Fruit fly (Drosophila melanogaster) whole organism, embryonic: Measurements from ENCODE around the gene CG9171.

Experiments
- Adf1 ChIP-seq: fragments of 200-800 bp; sonication (Bioruptor generic); IDR thresholded peaks from 2 replicates; pipeline ENCODE4 v1.3.6; 2022; ENCODE audit warnings: missing biosample characterization, missing genetic modification characterization
- BEAF-32 ChIP-seq: fragments of 200-800 bp; sonication (Bioruptor generic); optimal IDR thresholded peaks from 3 replicates; lab custom pipeline; 2017; ENCODE audit warnings: missing biosample characterization, missing genetic modification characterization, mild to moderate bottlenecking, moderate library complexity, missing genetic modification reagents
- Bdp1 ChIP-seq: fragments of 200-800 bp; sonication (Bioruptor generic); optimal IDR thresholded peaks from 3 replicates; lab custom pipeline; 2016; ENCODE audit warnings: missing biosample characterization, missing genetic modification characterization
- CG1024 ChIP-seq: fragments of 200-800 bp; sonication (Bioruptor generic); IDR thresholded peaks from 2 replicates; pipeline ENCODE4 v1.3.6; 2022; ENCODE audit warnings: missing biosample characterization, missing genetic modification characterization
- CG10979 ChIP-seq: fragments of 200-800 bp; sonication (Bioruptor generic); optimal IDR thresholded peaks from 2 replicates; lab custom pipeline; 2018; ENCODE audit warnings: missing biosample characterization, mild to moderate bottlenecking, missing genetic modification characterization, moderate library complexity
- CG11504 ChIP-seq: fragments of 200-800 bp; sonication (Bioruptor generic); optimal IDR thresholded peaks from 3 replicates; lab custom pipeline; 2019; ENCODE audit warnings: missing biosample characterization, mild to moderate bottlenecking, missing genetic modification characterization, moderate library complexity
- CG12155 ChIP-seq: fragments of 200-800 bp; sonication (Bioruptor generic); optimal IDR thresholded peaks from 3 replicates; lab custom pipeline; 2016; ENCODE audit warnings: missing biosample characterization, missing genetic modification characterization
- CG12391 ChIP-seq: fragments of 200-800 bp; sonication (Bioruptor generic); optimal IDR thresholded peaks from 3 replicates; lab custom pipeline; 2018; ENCODE audit warnings: missing biosample characterization, mild to moderate bottlenecking, missing genetic modification characterization, moderate library complexity
- CG13287 ChIP-seq: fragments of 200-800 bp; sonication (Bioruptor generic); IDR thresholded peaks from 2 replicates; pipeline ENCODE4 v1.3.6; 2022; ENCODE audit warnings: missing biosample characterization, missing genetic modification characterization; ENCODE audit not compliant: partially characterized antibody
- CG13424 ChIP-seq: fragments of 200-800 bp; sonication (Bioruptor generic); optimal IDR thresholded peaks from 2 replicates; lab custom pipeline; 2019; ENCODE audit warnings: missing biosample characterization, mild to moderate bottlenecking, missing genetic modification characterization, moderate library complexity
- CG16779 ChIP-seq: fragments of 200-800 bp; sonication (Bioruptor generic); IDR thresholded peaks from 2 replicates; pipeline ENCODE4 v1.3.6; 2022; ENCODE audit warnings: missing biosample characterization, missing genetic modification characterization
- CG17186 ChIP-seq: fragments of 200-800 bp; sonication (Bioruptor generic); optimal IDR thresholded peaks from 3 replicates; lab custom pipeline; 2017; ENCODE audit warnings: missing biosample characterization, missing genetic modification reagents, missing genetic modification characterization
- CG17361 ChIP-seq: fragments of 200-800 bp; sonication (Bioruptor generic); IDR thresholded peaks from 3 replicates; pipeline ENCODE4 v1.3.6; 2022; ENCODE audit warnings: missing biosample characterization, missing genetic modification characterization
- CG30020 ChIP-seq: fragments of 200-800 bp; optimal IDR thresholded peaks from 2 replicates; lab custom pipeline; 2019; ENCODE audit warnings: missing biosample characterization, mild to moderate bottlenecking, missing genetic modification characterization, moderate library complexity
- CG6689 ChIP-seq: fragments of 200-800 bp; sonication (Bioruptor generic); IDR thresholded peaks from 2 replicates; pipeline ENCODE4 v1.3.6; 2022; ENCODE audit warnings: missing biosample characterization, missing genetic modification characterization
- CG9932 ChIP-seq: fragments of 200-800 bp; sonication (Bioruptor generic); IDR thresholded peaks from 2 replicates; pipeline ENCODE4 v1.3.6; 2022; ENCODE audit warnings: missing biosample characterization, missing genetic modification characterization
- Dad ChIP-seq: fragments of 200-800 bp; sonication (Bioruptor generic); optimal IDR thresholded peaks from 3 replicates; lab custom pipeline; 2016; ENCODE audit warnings: missing biosample characterization, missing genetic modification characterization
- Dbx ChIP-seq: fragments of 200-800 bp; sonication (Bioruptor generic); IDR thresholded peaks from 3 replicates; pipeline ENCODE4 v1.3.6; 2022; ENCODE audit warnings: missing biosample characterization, missing genetic modification characterization
- Dip2 ChIP-seq: fragments of 200-800 bp; sonication (Bioruptor generic); IDR thresholded peaks from 2 replicates; pipeline ENCODE4 v1.3.6; 2022; ENCODE audit warnings: missing biosample characterization, missing genetic modification characterization
- E2f2 ChIP-seq: fragments of 200-800 bp; sonication (Bioruptor generic); IDR thresholded peaks from 2 replicates; pipeline ENCODE4 v1.3.6; 2022; ENCODE audit warnings: missing biosample characterization, missing genetic modification characterization
- Fer1 ChIP-seq: fragments of 200-800 bp; sonication (Bioruptor generic); optimal IDR thresholded peaks from 2 replicates; lab custom pipeline; 2017; ENCODE audit warnings: missing biosample characterization, mild to moderate bottlenecking, missing genetic modification characterization
- Fer2 ChIP-seq: fragments of 200-800 bp; sonication (Bioruptor generic); optimal IDR thresholded peaks from 2 replicates; lab custom pipeline; 2018; ENCODE audit warnings: missing biosample characterization, mild to moderate bottlenecking, missing genetic modification characterization, moderate library complexity
- HHEX ChIP-seq: fragments of 200-800 bp; sonication (Bioruptor generic); optimal IDR thresholded peaks from 3 replicates; lab custom pipeline; 2017; ENCODE audit warnings: missing biosample characterization, mild to moderate bottlenecking, missing genetic modification characterization, missing genetic modification reagents
- Lhr ChIP-seq: fragments of 200-800 bp; sonication (Bioruptor generic); optimal IDR thresholded peaks from 3 replicates; lab custom pipeline; 2017; ENCODE audit warnings: mild to moderate bottlenecking, missing biosample characterization, missing genetic modification reagents, missing genetic modification characterization
- Neu2 ChIP-seq: fragments of 200-800 bp; sonication (Bioruptor generic); optimal IDR thresholded peaks from 3 replicates; lab custom pipeline; 2016; ENCODE audit warnings: missing biosample characterization, missing genetic modification characterization, borderline replicate concordance
- Ptx1 ChIP-seq: fragments of 200-800 bp; sonication (Bioruptor generic); IDR thresholded peaks from 2 replicates; pipeline ENCODE4 v1.3.6; 2022; ENCODE audit warnings: missing biosample characterization, missing genetic modification characterization
- Sox102F ChIP-seq: fragments of 200-800 bp; sonication (Bioruptor generic); optimal IDR thresholded peaks from 2 replicates; lab custom pipeline; 2018; ENCODE audit warnings: missing biosample characterization, mild to moderate bottlenecking, missing genetic modification characterization, moderate library complexity
- Usf ChIP-seq: fragments of 200-800 bp; sonication (Bioruptor generic); optimal IDR thresholded peaks from 2 replicates; lab custom pipeline; 2017; ENCODE audit warnings: missing genotype, missing biosample characterization, missing genetic modification characterization
- bowl ChIP-seq: fragments of 200-800 bp; sonication (Bioruptor generic); IDR thresholded peaks from 2 replicates; pipeline ENCODE4 v1.3.6; 2022; ENCODE audit warnings: missing biosample characterization, missing genetic modification characterization
- br ChIP-seq: fragments of >200 bp; optimal IDR thresholded peaks from 2 replicates; lab custom pipeline; 2017
- ci ChIP-seq: fragments of 200-800 bp; sonication (Bioruptor generic); IDR thresholded peaks from 3 replicates; pipeline ENCODE4 v1.3.6; 2022; ENCODE audit warnings: missing biosample characterization, missing genetic modification characterization
- croc ChIP-seq: fragments of 200-800 bp; sonication (Bioruptor generic); conservative IDR thresholded peaks from 3 replicates; pipeline ENCODE4 v1.3.6; 2022; ENCODE audit warnings: missing biosample characterization, missing genetic modification characterization
- dimm ChIP-seq: fragments of 200-800 bp; sonication (Bioruptor generic); IDR thresholded peaks from 2 replicates; pipeline ENCODE4 v1.3.6; 2022; ENCODE audit warnings: missing biosample characterization, missing genetic modification characterization
- dm ChIP-seq: fragments of 200-800 bp; sonication (Bioruptor generic); optimal IDR thresholded peaks from 3 replicates; lab custom pipeline; 2016; ENCODE audit warnings: missing biosample characterization, missing genetic modification characterization
- dmrt99B ChIP-seq: fragments of 200-800 bp; sonication (Bioruptor generic); optimal IDR thresholded peaks from 2 replicates; lab custom pipeline; 2018; ENCODE audit warnings: missing biosample characterization, mild to moderate bottlenecking, missing genetic modification characterization, moderate library complexity
- fd64A ChIP-seq: fragments of 200-800 bp; sonication (Bioruptor generic); optimal IDR thresholded peaks from 3 replicates; lab custom pipeline; 2018; ENCODE audit warnings: missing biosample characterization, mild to moderate bottlenecking, missing genetic modification characterization
- gt ChIP-seq: fragments of 200-800 bp; sonication (Bioruptor generic); IDR thresholded peaks from 2 replicates; pipeline ENCODE4 v1.3.6; 2022; ENCODE audit warnings: missing biosample characterization, missing genetic modification characterization
- insv ChIP-seq, 2 experiments: fragments of 200-800 bp; sonication (Bioruptor generic); optimal IDR thresholded peaks; 3 replicates each; lab custom pipeline; 2016 to 2018; ENCODE audit warnings: missing biosample characterization in 2 of 2, missing genetic modification characterization in 2 of 2
- inv ChIP-seq: fragments of 200-800 bp; sonication (Bioruptor generic); IDR thresholded peaks from 2 replicates; pipeline ENCODE4 v1.3.6; 2022; ENCODE audit warnings: missing biosample characterization, missing genetic modification characterization; ENCODE audit not compliant: partially characterized antibody
- kay ChIP-seq: fragments of 200-800 bp; sonication (Bioruptor generic); optimal IDR thresholded peaks from 2 replicates; lab custom pipeline; 2016; ENCODE audit warnings: missing biosample characterization, missing genetic modification characterization
- mam ChIP-seq: fragments of 200-800 bp; sonication (Bioruptor generic); optimal IDR thresholded peaks from 3 replicates; lab custom pipeline; 2016; ENCODE audit warnings: missing biosample characterization, missing genetic modification characterization
- nom ChIP-seq: fragments of 200-800 bp; sonication (Bioruptor generic); optimal IDR thresholded peaks from 2 replicates; lab custom pipeline; 2017; ENCODE audit warnings: missing biosample characterization, missing genetic modification characterization, mild to moderate bottlenecking, moderate library complexity, missing genetic modification reagents
- org-1 ChIP-seq: fragments of 200-800 bp; sonication (Bioruptor generic); optimal IDR thresholded peaks from 2 replicates; lab custom pipeline; 2017; ENCODE audit warnings: missing biosample characterization, missing genetic modification characterization
- repo ChIP-seq: fragments of 200-800 bp; sonication (Bioruptor generic); optimal IDR thresholded peaks from 2 replicates; lab custom pipeline; 2016; ENCODE audit warnings: missing biosample characterization, missing genetic modification characterization
- rib ChIP-seq: fragments of 200-800 bp; sonication (Bioruptor generic); IDR thresholded peaks from 2 replicates; pipeline ENCODE4 v1.3.6; 2022; ENCODE audit warnings: missing biosample characterization, missing genetic modification characterization
- row ChIP-seq: fragments of 200-800 bp; sonication (Bioruptor generic); IDR thresholded peaks from 3 replicates; pipeline ENCODE4 v1.3.6; 2022; ENCODE audit warnings: missing biosample characterization, missing genetic modification characterization
- run ChIP-seq: fragments of 200-800 bp; sonication (Bioruptor generic); optimal IDR thresholded peaks from 3 replicates; lab custom pipeline; 2018; ENCODE audit warnings: missing biosample characterization, mild to moderate bottlenecking, missing genetic modification characterization
- sima ChIP-seq: fragments of 200-800 bp; sonication (Bioruptor generic); optimal IDR thresholded peaks from 2 replicates; lab custom pipeline; 2016; ENCODE audit warnings: missing biosample characterization, missing genetic modification characterization
- ssp ChIP-seq: fragments of 200-800 bp; sonication (Bioruptor generic); IDR thresholded peaks from 2 replicates; pipeline ENCODE4 v1.3.6; 2022; ENCODE audit warnings: missing biosample characterization, missing genetic modification characterization
- stwl ChIP-seq: fragments of 200-800 bp; sonication (Bioruptor generic); optimal IDR thresholded peaks from 3 replicates; lab custom pipeline; 2018; ENCODE audit warnings: missing biosample characterization, mild to moderate bottlenecking, missing genetic modification characterization, moderate library complexity
- tll ChIP-seq, 2 experiments: fragments of 200-800 bp in 1 of 2; fragments of >200 bp in 1 of 2; sonication (Bioruptor generic) in 1 of 2; optimal IDR thresholded peaks; 2 replicates each; lab custom pipeline; 2017 to 2019; ENCODE audit warnings: missing biosample characterization in 2 of 2, missing genetic modification characterization in 2 of 2, mild to moderate bottlenecking in 1 of 2, moderate library complexity in 1 of 2
- trem ChIP-seq: fragments of 200-800 bp; optimal IDR thresholded peaks from 3 replicates; lab custom pipeline; 2019; ENCODE audit warnings: missing biosample characterization, mild to moderate bottlenecking, missing genetic modification characterization, moderate library complexity

The CG9171 gene

dm6 chr2L:5801926-5802325, 1.9 kb upstream of the CG9171 start, which contains the start of the genes CG14005 and CG7239 (continued):
- TF ChIP-seq dmrt99B (tag; lab: Kevin White, UChicago): no peak
- no peak for TF ChIP-seq Fer1 (GFP tag; lab: Kevin White, UChicago)
- no peak for TF ChIP-seq ssp (GFP tag; lab: Robert Waterston, UW)
- TF ChIP-seq Dbx (GFP tag; lab: Robert Waterston, UW): no peak
- TF ChIP-seq CG16779 (GFP tag; lab: Robert Waterston, UW): no peak
- TF ChIP-seq dm (GFP tag; lab: Kevin White, UChicago): no peak
- no peak for TF ChIP-seq Dad
- TF ChIP-seq trem: peak; percentile 66
- no peak for TF ChIP-seq tll (GFP tag; optimal IDR thresholded peaks at IDR 0.05; lab: Kevin White, UChicago)
- TF ChIP-seq dimm (GFP tag; lab: Robert Waterston, UW): no peak
- peak; percentile 34 for TF ChIP-seq CG30020 (tag; lab: Kevin White, UChicago)
- no peak for TF ChIP-seq br (lab: Kevin White, UChicago)
- peak in 1 of 2 experiments; percentile 5 for TF ChIP-seq insv (GFP tag; optimal IDR thresholded peaks at IDR 0.05; lab: Kevin White, UChicago)
- peak; percentile 44 for TF ChIP-seq CG17186 (GFP tag; lab: Kevin White, UChicago)
- no peak for TF ChIP-seq org-1 (GFP tag; lab: Kevin White, UChicago)
- no peak for TF ChIP-seq kay
- TF ChIP-seq Sox102F (GFP tag; lab: Kevin White, UChicago): no peak
- TF ChIP-seq CG6689 (GFP tag; lab: Robert Waterston, UW): no peak
- TF ChIP-seq gt (GFP tag; lab: Robert Waterston, UW): no peak
- TF ChIP-seq fd64A (GFP tag; lab: Kevin White, UChicago): no peak
- peak; percentile 34 for TF ChIP-seq CG11504
- no peak for TF ChIP-seq Bdp1 (GFP tag; lab: Kevin White, UChicago)
- TF ChIP-seq bowl (GFP tag; lab: Robert Waterston, UW): no peak
- TF ChIP-seq Fer2: no peak
- no peak for TF ChIP-seq CG10979
- TF ChIP-seq rib (GFP tag; lab: Robert Waterston, UW): no peak
- TF ChIP-seq Neu2 (GFP tag; lab: Kevin White, UChicago): no peak
- TF ChIP-seq Dip2: no peak
- TF ChIP-seq Adf1: no peak
- no peak for TF ChIP-seq Ptx1 (GFP tag; lab: Robert Waterston, UW)
- TF ChIP-seq ci (GFP tag; lab: Robert Waterston, UW): no peak
- no peak for TF ChIP-seq HHEX (GFP tag; lab: Kevin White, UChicago)
- no peak for TF ChIP-seq run
- no peak for TF ChIP-seq inv
- no peak for TF ChIP-seq repo (GFP tag; lab: Kevin White, UChicago)
- TF ChIP-seq croc (GFP tag; lab: Robert Waterston, UW): no peak
- TF ChIP-seq row: peak; percentile 61
- no peak for TF ChIP-seq sima
- peak; percentile 44 for TF ChIP-seq Lhr (GFP tag; lab: Kevin White, UChicago)
- peak; percentile 40 for TF ChIP-seq BEAF-32 (GFP tag; lab: Kevin White, UChicago)
- no peak for TF ChIP-seq Usf (GFP tag; lab: Kevin White, UChicago)
- peak; percentile 19; the same call in 1 of the 2 replicates for TF ChIP-seq CG9932 (GFP tag; lab: Robert Waterston, UW)
- peak; percentile 18 for TF ChIP-seq CG13424 (tag; lab: Kevin White, UChicago)
- no peak for TF ChIP-seq CG12155
- TF ChIP-seq CG12391 (tag; lab: Kevin White, UChicago): peak; percentile 30
- TF ChIP-seq E2f2 (GFP tag; lab: Robert Waterston, UW): peak; percentile 74
- TF ChIP-seq CG13287 (GFP tag; lab: Robert Waterston, UW): peak; percentile 31; the same call in 1 of the 2 replicates
- TF ChIP-seq CG17361: peak; percentile 42; the same call in 2 of the 3 replicates
- no peak for TF ChIP-seq mam (GFP tag; lab: Kevin White, UChicago)
- TF ChIP-seq CG1024 (GFP tag; lab: Robert Waterston, UW): no peak
- peak; percentile 50 for TF ChIP-seq stwl (tag; lab: Kevin White, UChicago)
- TF ChIP-seq nom: no peak
